Fruit fly (Drosophila melanogaster): ENCODE data around the gene Kap-alpha3.
A peak's percentile ranks its signal among the peaks of the same experiment; 100 is the strongest.

Kap-alpha3 gene

dm6 chr3R:9529387-9529897 is 48.1 kb downstream of the Kap-alpha3 start (continued):
- TF ChIP-seq jumu (GFP tag; optimal IDR thresholded peaks at IDR 0.05) (no peak), BtbVII (GFP tag; optimal IDR thresholded peaks at IDR 0.05) (peak; percentile 18), caup (GFP tag; optimal IDR thresholded peaks at IDR 0.05; ENCODE audit: severe bottlenecking) (peak; percentile 15), lov (optimal IDR thresholded peaks at IDR 0.05) (no peak), lov (GFP tag; IDR thresholded peaks at IDR 0.05) (no peak), pho (GFP tag; optimal IDR thresholded peaks at IDR 0.05) (peak; percentile 15), sens (GFP tag) (peak; percentile 15), sens-2 (GFP tag; IDR thresholded peaks at IDR 0.05) (no peak), CG12104 (GFP tag; optimal IDR thresholded peaks at IDR 0.05) (no peak), CG2712 (tag; optimal IDR thresholded peaks at IDR 0.05) (no peak), CG10209 (GFP tag; optimal IDR thresholded peaks at IDR 0.05) (no peak), CG10267 (tag; optimal IDR thresholded peaks at IDR 0.05) (no peak), Fer1 (GFP tag; optimal IDR thresholded peaks at IDR 0.05) (peak; percentile 19), slbo (GFP tag; IDR thresholded peaks at IDR 0.05) (0 out of 2 replicates have a peak, but pooled peaks have one; percentile 8), Gug (GFP tag; IDR thresholded peaks at IDR 0.05) (no peak), Pdp1 (GFP tag; optimal IDR thresholded peaks at IDR 0.05) (peak in 1 of 2 experiments; percentile 51), Spps (tag; optimal IDR thresholded peaks at IDR 0.05) (no peak), CG14014 (GFP tag; IDR thresholded peaks at IDR 0.05) (no peak), MBD-R2 (GFP tag; IDR thresholded peaks at IDR 0.05) (no peak), unpg (GFP tag; optimal IDR thresholded peaks at IDR 0.05) (no peak), CG15073 (GFP tag; optimal IDR thresholded peaks at IDR 0.05) (no peak), CG12299 (tag; optimal IDR thresholded peaks at IDR 0.05) (no peak), p53 (GFP tag; optimal IDR thresholded peaks at IDR 0.05) (no peak), bcd (GFP tag; optimal IDR thresholded peaks at IDR 0.05) (no peak), Xrp1 (GFP tag; IDR thresholded peaks at IDR 0.05) (no peak), CG2678 (tag; optimal IDR thresholded peaks at IDR 0.05) (peak; percentile 25), CG14667 (GFP tag; IDR thresholded peaks at IDR 0.05) (no peak), croc (GFP tag; conservative IDR thresholded peaks at IDR 0.05) (no peak), CG31441 (GFP tag; IDR thresholded peaks at IDR 0.05) (no peak), lmd (GFP tag; IDR thresholded peaks at IDR 0.05) (no peak), Ravus (GFP tag; IDR thresholded peaks at IDR 0.05) (no peak), CG18764 (GFP tag; optimal IDR thresholded peaks at IDR 0.05) (no peak), Mrtf (GFP tag; IDR thresholded peaks at IDR 0.05) (no peak), onecut (GFP tag; IDR thresholded peaks at IDR 0.05) (no peak), Hr78 (GFP tag; optimal IDR thresholded peaks at IDR 0.05) (peak in 1 of 2 experiments; percentile 67), CG13287 (GFP tag; IDR thresholded peaks at IDR 0.05; ENCODE audit: partially characterized antibody) (no peak), CG34376 (GFP tag; optimal IDR thresholded peaks at IDR 0.05) (peak; percentile 37), fu2 (GFP tag; optimal IDR thresholded peaks at IDR 0.05) (no peak), Hand (GFP tag; optimal IDR thresholded peaks at IDR 0.05) (no peak), amos (GFP tag; IDR thresholded peaks at IDR 0.05; ENCODE audit: partially characterized antibody) (no peak), CG7987 (GFP tag; optimal IDR thresholded peaks at IDR 0.05) (peak; percentile 79), chif (GFP tag; optimal IDR thresholded peaks at IDR 0.05) (no peak), Lhr (GFP tag; optimal IDR thresholded peaks at IDR 0.05) (no peak), Rfx (GFP tag; IDR thresholded peaks at IDR 0.05) (0 out of 2 replicates have a peak, but pooled peaks have one; percentile 4), Six4 (GFP tag; optimal IDR thresholded peaks at IDR 0.05) (no peak), aop (GFP tag; IDR thresholded peaks at IDR 0.05) (no peak), CG8290 (GFP tag; optimal IDR thresholded peaks at IDR 0.05) (no peak), CG8290 (tag; optimal IDR thresholded peaks at IDR 0.05) (peak in 1 of 2 experiments; percentile 37), CG11456 (GFP tag; IDR thresholded peaks at IDR 0.05) (no peak), CG3163 (GFP tag; optimal IDR thresholded peaks at IDR 0.05) (no peak), gce (GFP tag; IDR thresholded peaks at IDR 0.05) (no peak), seq (GFP tag; IDR thresholded peaks at IDR 0.05) (no peak)

All from whole organism, embryonic.